Fruit fly (Drosophila melanogaster) whole organism, pupa: ENCODE data around the gene CG7289.

ENCODE experiments used
- CG17806 ChIP-seq: fragments of 200-800 bp; sonication (Bioruptor generic); optimal IDR thresholded peaks from 2 replicates; lab custom pipeline; 2018; ENCODE audit warnings: missing biosample characterization, mild to moderate bottlenecking, missing genetic modification characterization, moderate library complexity
- CG4496 ChIP-seq: fragments of 200-800 bp; sonication (Bioruptor generic); IDR thresholded peaks from 3 replicates; pipeline ENCODE4 v1.3.6; 2022; ENCODE audit warnings: missing biosample characterization, missing genetic modification characterization
- CG8159 ChIP-seq: fragments of 200-800 bp; sonication (Bioruptor generic); optimal IDR thresholded peaks from 3 replicates; lab custom pipeline; 2018; ENCODE audit warnings: missing biosample characterization, mild to moderate bottlenecking, missing genetic modification characterization, moderate library complexity
- EcR ChIP-seq: fragments of 200-800 bp; sonication (Bioruptor generic); optimal IDR thresholded peaks from 3 replicates; lab custom pipeline; 2019; ENCODE audit warnings: missing biosample characterization, missing genetic modification characterization, mild to moderate bottlenecking, moderate library complexity, missing genetic modification reagents
- Pif1B ChIP-seq: fragments of 200-800 bp; sonication (Bioruptor generic); optimal IDR thresholded peaks from 3 replicates; lab custom pipeline; 2016; ENCODE audit warnings: missing biosample characterization, missing genetic modification characterization

dm6 chr2L:2011430-2011829 lies 29.4 kb downstream of the CG7289 start:
- no peak for TF ChIP-seq Pif1B (GFP tag; lab: Kevin White, UChicago)
- no peak for TF ChIP-seq CG4496 (GFP tag; lab: Robert Waterston, UW)
- TF ChIP-seq CG17806 (tag; lab: Kevin White, UChicago), result no peak
- no peak for TF ChIP-seq EcR (GFP tag; lab: Kevin White, UChicago)
- no peak for TF ChIP-seq CG8159 (tag; lab: Kevin White, UChicago)
